Worm (Caenorhabditis elegans) whole organism, L1 larva: ENCODE data around the gene D1079.1.

Experiments
- F16B12.6 ChIP-seq: fragments of 150-350 bp; optimal IDR thresholded peaks from 2 replicates; lab custom pipeline; 2014; ENCODE audit warnings: missing biosample characterization, missing genetic modification characterization
- Y116A8C.19 ChIP-seq: sonication (generic microtip); optimal IDR thresholded peaks from 2 replicates; lab custom pipeline; 2016; ENCODE audit warnings: missing compliant biosample characterization, missing genetic modification characterization, borderline replicate concordance
- ama-1 ChIP-seq: fragments of 150-350 bp; optimal IDR thresholded peaks from 2 replicates; lab custom pipeline; 2014
- blmp-1 ChIP-seq: fragments of 150-350 bp; optimal IDR thresholded peaks from 2 replicates; lab custom pipeline; 2014; ENCODE audit warnings: missing biosample characterization, missing genetic modification characterization
- ceh-88 ChIP-seq: fragments of 200-800 bp; sonication (Bioruptor generic); IDR thresholded peaks from 2 replicates; pipeline ENCODE4 v1.3.6; 2022; ENCODE audit warnings: missing genetic modification characterization, missing compliant biosample characterization
- dsc-1 ChIP-seq: sonication (generic microtip); optimal IDR thresholded peaks from 2 replicates; lab custom pipeline; 2016; ENCODE audit warnings: mild to moderate bottlenecking, missing genetic modification characterization, missing compliant biosample characterization
- efl-1 ChIP-seq, 4 experiments: fragments of 150-350 bp; optimal IDR thresholded peaks in 3 of 4; peaks in 1 of 4; 1 replicate in 1 of 4; 2 replicates in 3 of 4; lab custom pipeline; 2014; ENCODE audit warnings: missing biosample characterization in 2 of 4, missing genetic modification characterization in 2 of 4, missing genetic modification reagents in 2 of 4
- egl-27 ChIP-seq, 2 experiments: fragments of 150-350 bp in 1 of 2; sonication (generic microtip); optimal IDR thresholded peaks; 3 replicates each; lab custom pipeline; 2017 to 2018; ENCODE audit warnings: missing biosample characterization in 2 of 2, missing genetic modification characterization in 2 of 2, missing genetic modification reagents in 2 of 2
- elt-3 ChIP-seq, 6 experiments: fragments of 150-350 bp in 1 of 6; sonication (generic microtip); optimal IDR thresholded peaks; 2 replicates each; lab custom pipeline; 2017 to 2018; ENCODE audit warnings: missing biosample characterization in 6 of 6, missing genetic modification characterization in 6 of 6, inconsistent platforms in 1 of 6
- ets-5 ChIP-seq: fragments of 200-800 bp; sonication (Bioruptor generic); IDR thresholded peaks from 2 replicates; pipeline ENCODE4 v1.3.6; 2022; ENCODE audit warnings: missing genetic modification characterization, missing compliant biosample characterization
- fkh-8 ChIP-seq: sonication (generic microtip); optimal IDR thresholded peaks from 2 replicates; lab custom pipeline; 2016; ENCODE audit warnings: mild to moderate bottlenecking, missing genetic modification characterization, missing compliant biosample characterization
- fos-1 ChIP-seq: fragments of 150-350 bp; optimal IDR thresholded peaks from 2 replicates; lab custom pipeline; 2014; ENCODE audit warnings: missing biosample characterization, missing genetic modification characterization
- grh-1 ChIP-seq: fragments of 200-800 bp; sonication (Bioruptor generic); IDR thresholded peaks from 2 replicates; pipeline ENCODE4 v1.3.6; 2022; ENCODE audit warnings: missing genetic modification reagents, missing genetic modification characterization, missing compliant biosample characterization
- hlh-17 ChIP-seq: fragments of 200-800 bp; sonication (Bioruptor generic); optimal IDR thresholded peaks from 2 replicates; lab custom pipeline; 2018; ENCODE audit warnings: missing genetic modification characterization, mild to moderate bottlenecking, missing compliant biosample characterization, moderate library complexity, borderline replicate concordance
- hpl-2 ChIP-seq: fragments of 150-350 bp; optimal IDR thresholded peaks from 2 replicates; lab custom pipeline; 2014; ENCODE audit warnings: missing biosample characterization, missing genetic modification reagents, missing genetic modification characterization
- lin-13 ChIP-seq: fragments of 150-350 bp; optimal IDR thresholded peaks from 2 replicates; lab custom pipeline; 2014; ENCODE audit warnings: missing biosample characterization, missing genetic modification reagents, missing genetic modification characterization
- lsy-2 ChIP-seq, 2 experiments: fragments of 150-350 bp; optimal IDR thresholded peaks; 2 replicates each; lab custom pipeline; 2014; ENCODE audit warnings: missing biosample characterization in 2 of 2, missing genetic modification characterization in 2 of 2
- mdl-1 ChIP-seq, 2 experiments: fragments of 150-350 bp; optimal IDR thresholded peaks; 2 replicates each; lab custom pipeline; 2014 to 2017; ENCODE audit warnings: missing biosample characterization in 2 of 2, missing genetic modification characterization in 2 of 2, inconsistent platforms in 1 of 2
- nhr-11 ChIP-seq: fragments of 150-350 bp; optimal IDR thresholded peaks from 2 replicates; lab custom pipeline; 2014; ENCODE audit warnings: missing biosample characterization, missing genetic modification characterization
- nhr-19 ChIP-seq: fragments of 200-800 bp; sonication (Bioruptor generic); conservative IDR thresholded peaks from 2 replicates; pipeline ENCODE4 v1.3.6; 2022; ENCODE audit warnings: missing genetic modification characterization, missing compliant biosample characterization
- nhr-20 ChIP-seq: sonication (generic microtip); optimal IDR thresholded peaks from 2 replicates; lab custom pipeline; 2016; ENCODE audit warnings: mild to moderate bottlenecking, missing genetic modification characterization, missing compliant biosample characterization
- nhr-85 ChIP-seq: sonication (generic microtip); peaks from one replicate; lab custom pipeline; 2016; ENCODE audit warnings: missing genetic modification characterization, inconsistent platforms, missing compliant biosample characterization
- pag-3 ChIP-seq: sonication (generic microtip); optimal IDR thresholded peaks from 2 replicates; lab custom pipeline; 2017; ENCODE audit warnings: missing genetic modification characterization, mild to moderate bottlenecking, missing compliant biosample characterization, antibody characterized with exemption, borderline replicate concordance; ENCODE audit not compliant: insufficient read depth
- pax-3 ChIP-seq: fragments of 200-800 bp; sonication (Bioruptor generic); optimal IDR thresholded peaks from 2 replicates; lab custom pipeline; 2018; ENCODE audit warnings: mild to moderate bottlenecking, missing genetic modification characterization, moderate library complexity, missing compliant biosample characterization
- pqm-1 ChIP-seq: sonication (generic microtip); optimal IDR thresholded peaks from 3 replicates; lab custom pipeline; 2017; ENCODE audit warnings: missing biosample characterization, missing genetic modification characterization
- rnt-1 ChIP-seq: sonication (generic microtip); optimal IDR thresholded peaks from 2 replicates; lab custom pipeline; 2016; ENCODE audit warnings: mild to moderate bottlenecking, missing genetic modification characterization, moderate library complexity, missing compliant biosample characterization
- snpc-4 ChIP-seq: fragments of 150-350 bp; optimal IDR thresholded peaks from 2 replicates; lab custom pipeline; 2014; ENCODE audit warnings: missing biosample characterization, missing genetic modification characterization
- sox-4 ChIP-seq: sonication (generic microtip); optimal IDR thresholded peaks from 2 replicates; lab custom pipeline; 2016; ENCODE audit warnings: missing genetic modification characterization, missing compliant biosample characterization
- sptf-1 ChIP-seq: fragments of 150-350 bp; optimal IDR thresholded peaks from 2 replicates; lab custom pipeline; 2014; ENCODE audit warnings: missing biosample characterization, missing genetic modification characterization
- sup-37 ChIP-seq: fragments of 200-800 bp; sonication (Bioruptor generic); optimal IDR thresholded peaks from 2 replicates; lab custom pipeline; 2018; ENCODE audit warnings: mild to moderate bottlenecking, missing genetic modification characterization, missing compliant biosample characterization
- tbx-2 ChIP-seq: sonication (generic microtip); optimal IDR thresholded peaks from 2 replicates; lab custom pipeline; 2016; ENCODE audit warnings: missing genetic modification characterization, missing compliant biosample characterization
- tlp-1 ChIP-seq: fragments of 150-350 bp; optimal IDR thresholded peaks from 2 replicates; lab custom pipeline; 2014; ENCODE audit warnings: missing biosample characterization, missing genetic modification characterization
- unc-30 ChIP-seq: sonication (generic microtip); optimal IDR thresholded peaks from 2 replicates; lab custom pipeline; 2017; ENCODE audit warnings: missing biosample characterization, missing genetic modification characterization
- unc-62 ChIP-seq: fragments of 150-350 bp; optimal IDR thresholded peaks from 2 replicates; lab custom pipeline; 2014; ENCODE audit warnings: missing biosample characterization, missing genetic modification reagents, missing genetic modification characterization
- unc-98 ChIP-seq: fragments of 200-800 bp; sonication (Bioruptor generic); IDR thresholded peaks from 2 replicates; pipeline ENCODE4 v1.3.6; 2022; ENCODE audit warnings: missing genetic modification characterization, missing compliant biosample characterization
- vab-15 ChIP-seq: sonication (generic microtip); optimal IDR thresholded peaks from 2 replicates; lab custom pipeline; 2017; ENCODE audit warnings: missing genotype, mild to moderate bottlenecking, missing genetic modification characterization, missing compliant biosample characterization
- xbp-1 ChIP-seq: sonication (generic microtip); optimal IDR thresholded peaks from 2 replicates; lab custom pipeline; 2016; ENCODE audit warnings: missing genetic modification characterization, missing compliant biosample characterization
- zag-1 ChIP-seq: fragments of 150-350 bp; optimal IDR thresholded peaks from 2 replicates; lab custom pipeline; 2014; ENCODE audit warnings: missing biosample characterization, missing genetic modification characterization
- zip-4 ChIP-seq: fragments of 200-800 bp; sonication (Bioruptor generic); optimal IDR thresholded peaks from 2 replicates; lab custom pipeline; 2018; ENCODE audit warnings: mild to moderate bottlenecking, missing genetic modification characterization, moderate library complexity, missing compliant biosample characterization
- ztf-11 ChIP-seq, 2 experiments: sonication (generic microtip); optimal IDR thresholded peaks; 2 replicates each; lab custom pipeline; 2016 to 2017; ENCODE audit warnings: missing genetic modification characterization in 2 of 2, missing biosample characterization in 1 of 2, missing compliant biosample characterization in 1 of 2
- ztf-4 ChIP-seq: fragments of 150-350 bp; optimal IDR thresholded peaks from 2 replicates; lab custom pipeline; 2014; ENCODE audit warnings: missing biosample characterization, missing genetic modification characterization

The D1079.1 gene

ce11 chrX:4395073-4395850 lies 7.7 kb upstream of the D1079.1 start (continued):
- TF ChIP-seq unc-98: no peak
- peak; percentile 87 for TF ChIP-seq dsc-1 (tag; lab: Kevin White, UChicago)
- peak; percentile 51 to 68 for TF ChIP-seq lsy-2 (tag; optimal IDR thresholded peaks at IDR 0.05; lab: Kevin White, UChicago)
- TF ChIP-seq ztf-4 (tag; lab: Kevin White, UChicago): peak; percentile 43
- peak in 1 of 2 experiments; percentile 52 for TF ChIP-seq mdl-1 (tag; optimal IDR thresholded peaks at IDR 0.05; lab: Kevin White, UChicago)
- TF ChIP-seq zip-4 (GFP tag; lab: Kevin White, UChicago): peak; percentile 20
- no peak for TF ChIP-seq pqm-1 (tag; lab: Kevin White, UChicago)
- no peak for TF ChIP-seq sox-4 (tag; lab: Kevin White, UChicago)
- no peak for TF ChIP-seq egl-27 (tag; optimal IDR thresholded peaks at IDR 0.05; lab: Kevin White, UChicago)
- peak; percentile 29 for TF ChIP-seq sup-37 (GFP tag; lab: Kevin White, UChicago)
- TF ChIP-seq nhr-20 (tag; lab: Kevin White, UChicago): peak; percentile 80
- no peak for TF ChIP-seq sptf-1 (tag; lab: Kevin White, UChicago)
- TF ChIP-seq rnt-1 (tag; lab: Kevin White, UChicago): peak; percentile 84
- TF ChIP-seq zag-1 (tag; lab: Kevin White, UChicago): no peak
- TF ChIP-seq ztf-11 (tag; optimal IDR thresholded peaks at IDR 0.05; lab: Kevin White, UChicago): peak in 1 of 2 experiments; percentile 53
- TF ChIP-seq vab-15 (tag; lab: Kevin White, UChicago): no peak
- peak; percentile 39 for TF ChIP-seq snpc-4 (tag; lab: Kevin White, UChicago)
- peak; percentile 74 for TF ChIP-seq nhr-19 (GFP tag; lab: Robert Waterston, UW)
- no peak for TF ChIP-seq lin-13 (GFP tag; lab: Kevin White, UChicago)
- TF ChIP-seq hpl-2 (GFP tag; lab: Kevin White, UChicago): peak; percentile 66
- TF ChIP-seq tbx-2 (tag; lab: Kevin White, UChicago): peak; percentile 76
- TF ChIP-seq efl-1 (optimal IDR thresholded peaks at IDR 0.05; lab: Kevin White, UChicago): peak; percentile 47 to 54
- TF ChIP-seq efl-1 (GFP tag; optimal IDR thresholded peaks at IDR 0.05 in 1 of 2; lab: Kevin White, UChicago): peak in 1 of 2 experiments; percentile 7
- peak in 3 of 6 experiments; percentile 34 to 73 (median 63) for TF ChIP-seq elt-3 (tag; optimal IDR thresholded peaks at IDR 0.05; lab: Kevin White, UChicago)
- no peak for TF ChIP-seq nhr-11
- TF ChIP-seq fkh-8 (tag; lab: Kevin White, UChicago): no peak
- peak; percentile 46 for TF ChIP-seq fos-1 (tag; lab: Kevin White, UChicago)
- peak; percentile 2 for TF ChIP-seq pax-3 (tag; lab: Kevin White, UChicago)
- TF ChIP-seq ama-1 (lab: Kevin White, UChicago): no peak
- TF ChIP-seq unc-30: no peak
- TF ChIP-seq pag-3 (tag; lab: Kevin White, UChicago): no peak
- TF ChIP-seq ets-5: no peak
- TF ChIP-seq ceh-88: 0 out of 2 replicates have a peak, but pooled peaks have one; percentile 40
- peak; percentile 67 for TF ChIP-seq xbp-1
- TF ChIP-seq F16B12.6 (tag; lab: Kevin White, UChicago): peak; percentile 7
- TF ChIP-seq grh-1 (GFP tag; lab: Robert Waterston, UW): peak; percentile 54; the same call in 1 of the 2 replicates
- no peak for TF ChIP-seq tlp-1 (tag; lab: Kevin White, UChicago)
- peak; percentile 26 for TF ChIP-seq blmp-1
- TF ChIP-seq Y116A8C.19: no peak
- no peak for TF ChIP-seq hlh-17 (GFP tag; lab: Kevin White, UChicago)
- no peak for TF ChIP-seq unc-62 (GFP tag; lab: Kevin White, UChicago)
- TF ChIP-seq nhr-85: peak; percentile 85
